Worm (Caenorhabditis elegans): ENCODE measurements around the gene pqn-80.

The pqn-80 gene

ce11 chrIII:12608220-12608958 is 18.0 kb upstream of the pqn-80 start, which contains the start of gene epc-1 (continued):
- peak; percentile 37 for TF ChIP-seq pha-4 (tag; optimal IDR thresholded peaks at IDR 0.05)
- TF ChIP-seq unc-62 (GFP tag; optimal IDR thresholded peaks at IDR 0.05): peak; percentile 66
- TF ChIP-seq let-526 (GFP tag; IDR thresholded peaks at IDR 0.05): 0 out of 2 replicates have a peak, but pooled peaks have one; percentile 66
- peak; percentile 100 for TF ChIP-seq madf-3 (GFP tag; IDR thresholded peaks at IDR 0.05)
- peak; percentile 61 for TF ChIP-seq unc-130 (GFP tag; optimal IDR thresholded peaks at IDR 0.05)
- TF ChIP-seq xnd-1 (tag; optimal IDR thresholded peaks at IDR 0.05): peak; percentile 27
- TF ChIP-seq ztf-18 (tag; optimal IDR thresholded peaks at IDR 0.05): peak; percentile 69
- TF ChIP-seq Y53G8AR.9 (GFP tag; conservative IDR thresholded peaks at IDR 0.05): peak; percentile 65
- no peak for TF ChIP-seq snpc-1.1 (tag; optimal IDR thresholded peaks at IDR 0.05; ENCODE audit: insufficient read depth)
- TF ChIP-seq B0035.1 (tag; optimal IDR thresholded peaks at IDR 0.05): peak; percentile 7
- peak; percentile 96 for TF ChIP-seq lir-1 (GFP tag; conservative IDR thresholded peaks at IDR 0.05)
- peak; percentile 97 for TF ChIP-seq B0336.3 (GFP tag; IDR thresholded peaks at IDR 0.05)
- TF ChIP-seq lin-54 (GFP tag; optimal IDR thresholded peaks at IDR 0.05): peak; percentile 85
- no peak for TF ChIP-seq nhr-27 (tag; optimal IDR thresholded peaks at IDR 0.05)
- no peak for TF ChIP-seq nhr-179 (tag; optimal IDR thresholded peaks at IDR 0.05)
- TF ChIP-seq F23B12.7 (tag; optimal IDR thresholded peaks at IDR 0.05; ENCODE audit: insufficient read depth): no peak
- TF ChIP-seq aptf-3 (GFP tag; IDR thresholded peaks at IDR 0.05): no peak
- TF ChIP-seq attf-5 (GFP tag; optimal IDR thresholded peaks at IDR 0.05): peak; percentile 91
- TF ChIP-seq mes-4 (tag; optimal IDR thresholded peaks at IDR 0.05): no peak
- peak; percentile 76 for TF ChIP-seq ceh-100 (GFP tag; IDR thresholded peaks at IDR 0.05)
- TF ChIP-seq ceh-91 (GFP tag; IDR thresholded peaks at IDR 0.05): peak; percentile 80
- TF ChIP-seq snpc-1.3 (tag; optimal IDR thresholded peaks at IDR 0.05; ENCODE audit: insufficient read depth): peak; percentile 80
- TF ChIP-seq nhr-90 (tag; optimal IDR thresholded peaks at IDR 0.05): no peak
- peak; percentile 98 for TF ChIP-seq C17E4.6 (GFP tag; IDR thresholded peaks at IDR 0.05)
- TF ChIP-seq zim-3 (tag; optimal IDR thresholded peaks at IDR 0.05): peak; percentile 58
- TF ChIP-seq repo-1 (tag; optimal IDR thresholded peaks at IDR 0.05): peak; percentile 80
- peak; percentile 82; the same call in 1 of the 2 replicates for TF ChIP-seq ztf-28 (GFP tag; IDR thresholded peaks at IDR 0.05)
- TF ChIP-seq ceh-27 (GFP tag; optimal IDR thresholded peaks at IDR 0.05): peak; percentile 97
- TF ChIP-seq ekl-4 (GFP tag; IDR thresholded peaks at IDR 0.05): peak; percentile 97
- no peak for TF ChIP-seq F57A8.1 (GFP tag; optimal IDR thresholded peaks at IDR 0.05)
- peak; percentile 94 for TF ChIP-seq K12H6.12 (tag; optimal IDR thresholded peaks at IDR 0.05)
- peak; percentile 31 for TF ChIP-seq F10E7.11 (tag; optimal IDR thresholded peaks at IDR 0.05)
- TF ChIP-seq nfya-2 (GFP tag; IDR thresholded peaks at IDR 0.05): no peak
- peak; percentile 18; the same call in 1 of the 2 replicates for TF ChIP-seq sea-2 (GFP tag; IDR thresholded peaks at IDR 0.05)
- peak; percentile 98 for TF ChIP-seq hmg-1.2 (GFP tag; IDR thresholded peaks at IDR 0.05)
- TF ChIP-seq ceh-58 (GFP tag; IDR thresholded peaks at IDR 0.05): no peak
- peak; percentile 45 for TF ChIP-seq efl-1 (GFP tag; optimal IDR thresholded peaks at IDR 0.05)
- TF ChIP-seq F49E8.2 (tag; optimal IDR thresholded peaks at IDR 0.05; ENCODE audit: insufficient read depth): peak; percentile 89
- no peak for TF ChIP-seq nhr-120 (GFP tag; IDR thresholded peaks at IDR 0.05)
- TF ChIP-seq F57C9.4 (tag; optimal IDR thresholded peaks at IDR 0.05): no peak
- peak; percentile 41 for TF ChIP-seq ztf-22 (GFP tag; optimal IDR thresholded peaks at IDR 0.05)
- TF ChIP-seq attf-3 (GFP tag; conservative IDR thresholded peaks at IDR 0.05): peak; percentile 60; the same call in 1 of the 2 replicates
- peak; percentile 88 for TF ChIP-seq mcd-1 (GFP tag; IDR thresholded peaks at IDR 0.05)

All from whole organism, young adult.